Worm (Caenorhabditis elegans): ENCODE data around the gene gyg-1.

DNA sequence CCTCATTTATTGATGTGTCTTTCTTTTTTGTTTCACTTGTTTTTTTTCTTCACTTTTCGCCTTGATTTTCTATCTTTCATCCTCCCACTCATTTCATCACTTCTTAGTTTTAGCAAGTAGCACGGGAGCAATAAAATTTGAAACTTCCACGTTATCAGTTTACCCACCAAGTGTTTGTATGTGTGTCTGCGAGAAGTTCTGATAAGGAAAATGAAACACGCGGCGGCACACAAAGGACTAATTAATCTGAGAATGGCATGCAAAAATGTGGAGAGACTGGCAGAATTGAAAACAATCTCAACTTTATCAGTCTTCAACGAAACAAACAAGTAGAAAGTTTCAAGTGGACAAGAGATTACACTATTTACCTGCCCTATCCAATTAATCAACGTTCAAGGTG, 3.2 kb upstream of the gyg-1 start:
- TF ChIP-seq ces-1 (GFP tag; optimal IDR thresholded peaks at IDR 0.05) = no peak
- no peak for TF ChIP-seq nhr-28 (tag; optimal IDR thresholded peaks at IDR 0.05)
- TF ChIP-seq snpc-4 (tag; optimal IDR thresholded peaks at IDR 0.05) = no peak
- no peak for TF ChIP-seq lsy-2 (tag; optimal IDR thresholded peaks at IDR 0.05)
- TF ChIP-seq flh-1 (GFP tag; optimal IDR thresholded peaks at IDR 0.05) = no peak
- TF ChIP-seq unc-39 (tag; optimal IDR thresholded peaks at IDR 0.05) = no peak
- no peak for TF ChIP-seq nhr-237 (tag; optimal IDR thresholded peaks at IDR 0.05)
- TF ChIP-seq unc-62 (GFP tag; optimal IDR thresholded peaks at IDR 0.05) = no peak
